Worm (Caenorhabditis elegans) whole organism, young adult: Measurements from ENCODE around the gene nsph-1.1.

ENCODE experiments used
- B0261.1 ChIP-seq: sonication (generic microtip); optimal IDR thresholded peaks from 2 replicates; lab custom pipeline; 2016; ENCODE audit warnings: mild to moderate bottlenecking, missing genetic modification characterization, moderate library complexity, missing compliant biosample characterization
- B0336.3 ChIP-seq: fragments of 200-800 bp; sonication (Bioruptor generic); IDR thresholded peaks from 2 replicates; pipeline ENCODE4 v1.3.6; 2022; ENCODE audit warnings: missing genetic modification characterization, missing compliant biosample characterization
- C06A6.2 ChIP-seq: fragments of 200-800 bp; sonication (Bioruptor generic); conservative IDR thresholded peaks from 2 replicates; pipeline ENCODE4 v1.3.6; 2022; ENCODE audit warnings: missing genetic modification characterization, missing compliant biosample characterization
- F22D6.2 ChIP-seq: sonication (generic microtip); optimal IDR thresholded peaks from 2 replicates; lab custom pipeline; 2016; ENCODE audit warnings: mild to moderate bottlenecking, missing genetic modification characterization, missing compliant biosample characterization
- F37B4.10 ChIP-seq: fragments of 200-800 bp; sonication (Bioruptor generic); IDR thresholded peaks from 2 replicates; pipeline ENCODE4 v1.3.6; 2022; ENCODE audit warnings: missing genetic modification characterization, missing compliant biosample characterization
- F52B5.7 ChIP-seq: sonication (generic microtip); optimal IDR thresholded peaks from 2 replicates; lab custom pipeline; 2016; ENCODE audit warnings: mild to moderate bottlenecking, missing genetic modification characterization, missing compliant biosample characterization
- F57A8.1 ChIP-seq: fragments of 200-800 bp; sonication (Bioruptor generic); optimal IDR thresholded peaks from 2 replicates; lab custom pipeline; 2018; ENCODE audit warnings: mild to moderate bottlenecking, missing genetic modification characterization, moderate library complexity, missing compliant biosample characterization
- K12H6.12 ChIP-seq: fragments of 200-800 bp; sonication (Bioruptor generic); optimal IDR thresholded peaks from 2 replicates; lab custom pipeline; 2018; ENCODE audit warnings: mild to moderate bottlenecking, missing genetic modification characterization, missing compliant biosample characterization
- T07F8.4 ChIP-seq: sonication (generic microtip); optimal IDR thresholded peaks from 2 replicates; lab custom pipeline; 2016; ENCODE audit warnings: mild to moderate bottlenecking, missing genetic modification characterization, moderate library complexity, missing compliant biosample characterization
- Y53G8AR.9 ChIP-seq: fragments of 200-800 bp; sonication (Bioruptor generic); conservative IDR thresholded peaks from 2 replicates; pipeline ENCODE4 v1.3.6; 2022; ENCODE audit warnings: missing genetic modification reagents, missing genetic modification characterization, missing compliant biosample characterization
- cebp-1 ChIP-seq, 2 experiments: fragments of 200-800 bp in 1 of 2; sonication (Bioruptor generic) in 1 of 2; sonication (generic microtip) in 1 of 2; IDR thresholded peaks in 1 of 2; optimal IDR thresholded peaks in 1 of 2; 2 replicates each; pipeline versions ENCODE4 v1.3.6 to Lab custom; 2017 to 2022; ENCODE audit warnings: missing compliant biosample characterization in 2 of 2, missing genetic modification characterization in 2 of 2, mild to moderate bottlenecking in 1 of 2, missing genetic modification reagents in 1 of 2, moderate library complexity in 1 of 2
- ceh-40 ChIP-seq: fragments of 200-800 bp; sonication (Bioruptor generic); IDR thresholded peaks from 2 replicates; pipeline ENCODE4 v1.3.6; 2022; ENCODE audit warnings: missing genetic modification characterization, missing compliant biosample characterization
- ceh-58 ChIP-seq: fragments of 200-800 bp; sonication (Bioruptor generic); IDR thresholded peaks from 2 replicates; pipeline ENCODE4 v1.3.6; 2022; ENCODE audit warnings: missing genetic modification characterization, missing compliant biosample characterization
- chd-7 ChIP-seq: sonication (generic microtip); optimal IDR thresholded peaks from 2 replicates; lab custom pipeline; 2016; ENCODE audit warnings: mild to moderate bottlenecking, missing genetic modification characterization, moderate library complexity, missing compliant biosample characterization
- die-1 ChIP-seq: sonication (generic microtip); optimal IDR thresholded peaks from 2 replicates; lab custom pipeline; 2016; ENCODE audit warnings: missing genotype, mild to moderate bottlenecking, missing genetic modification characterization, missing compliant biosample characterization
- dpff-1 ChIP-seq: sonication (generic microtip); optimal IDR thresholded peaks from 2 replicates; lab custom pipeline; 2017; ENCODE audit warnings: mild to moderate bottlenecking, missing genetic modification characterization, missing compliant biosample characterization
- efl-1 ChIP-seq: fragments of 150-350 bp; optimal IDR thresholded peaks from 2 replicates; lab custom pipeline; 2014; ENCODE audit warnings: missing biosample characterization, missing genetic modification reagents, missing genetic modification characterization
- gei-17 ChIP-seq: fragments of 200-800 bp; sonication (Bioruptor generic); optimal IDR thresholded peaks from 2 replicates; lab custom pipeline; 2018; ENCODE audit warnings: mild to moderate bottlenecking, missing genetic modification characterization, missing compliant biosample characterization
- hmg-20 ChIP-seq: fragments of 200-800 bp; sonication (Bioruptor generic); IDR thresholded peaks from 2 replicates; pipeline ENCODE4 v1.3.6; 2022; ENCODE audit warnings: missing genetic modification reagents, missing genetic modification characterization, missing compliant biosample characterization
- hsf-1 ChIP-seq: fragments of 200-800 bp; sonication (Bioruptor generic); IDR thresholded peaks from 2 replicates; pipeline ENCODE4 v1.3.6; 2022; ENCODE audit warnings: missing genetic modification reagents, missing genetic modification characterization, missing compliant biosample characterization
- let-607 ChIP-seq, 2 experiments: fragments of 200-800 bp in 1 of 2; sonication (Bioruptor generic) in 1 of 2; sonication (generic microtip) in 1 of 2; optimal IDR thresholded peaks; 2 replicates each; lab custom pipeline; 2016 to 2018; ENCODE audit warnings: mild to moderate bottlenecking in 2 of 2, missing compliant biosample characterization in 2 of 2, missing genetic modification characterization in 2 of 2, moderate library complexity in 2 of 2, missing genotype in 1 of 2
- lin-40 ChIP-seq: sonication (generic microtip); optimal IDR thresholded peaks from 2 replicates; lab custom pipeline; 2016; ENCODE audit warnings: missing genetic modification characterization, mild to moderate bottlenecking, missing compliant biosample characterization, missing genotype, missing genetic modification reagents
- lin-54 ChIP-seq: fragments of 200-800 bp; sonication (Bioruptor generic); optimal IDR thresholded peaks from 2 replicates; lab custom pipeline; 2018; ENCODE audit warnings: mild to moderate bottlenecking, missing genetic modification characterization, missing compliant biosample characterization
- lsy-27 ChIP-seq: sonication (generic microtip); optimal IDR thresholded peaks from 2 replicates; lab custom pipeline; 2017; ENCODE audit warnings: missing genetic modification characterization, mild to moderate bottlenecking, missing compliant biosample characterization, antibody characterized with exemption, missing genotype, borderline replicate concordance; ENCODE audit not compliant: insufficient read depth
- madf-10 ChIP-seq: sonication (generic microtip); optimal IDR thresholded peaks from 2 replicates; lab custom pipeline; 2016; ENCODE audit warnings: mild to moderate bottlenecking, missing genetic modification characterization, missing compliant biosample characterization
- madf-6 ChIP-seq: fragments of 200-800 bp; sonication (Bioruptor generic); IDR thresholded peaks from 2 replicates; pipeline ENCODE4 v1.3.6; 2022; ENCODE audit warnings: missing genetic modification reagents, missing genetic modification characterization, missing compliant biosample characterization
- nfya-1 ChIP-seq: sonication (generic microtip); optimal IDR thresholded peaks from 2 replicates; lab custom pipeline; 2017; ENCODE audit warnings: antibody characterized with exemption, missing compliant biosample characterization, missing genetic modification characterization, borderline replicate concordance; ENCODE audit not compliant: insufficient read depth
- nfya-2 ChIP-seq: fragments of 200-800 bp; sonication (Bioruptor generic); IDR thresholded peaks from 2 replicates; pipeline ENCODE4 v1.3.6; 2022; ENCODE audit warnings: missing genetic modification reagents, missing genetic modification characterization, missing compliant biosample characterization
- nhr-179 ChIP-seq: sonication (generic microtip); optimal IDR thresholded peaks from 2 replicates; lab custom pipeline; 2016; ENCODE audit warnings: mild to moderate bottlenecking, missing genetic modification characterization, missing compliant biosample characterization
- nhr-80 ChIP-seq: sonication (generic microtip); optimal IDR thresholded peaks from 2 replicates; lab custom pipeline; 2016; ENCODE audit warnings: missing genetic modification characterization, missing compliant biosample characterization
- pha-4 ChIP-seq: fragments of 150-350 bp; sonication (generic microtip); optimal IDR thresholded peaks from 2 replicates; lab custom pipeline; 2014; ENCODE audit warnings: missing biosample characterization, missing genetic modification reagents, missing genetic modification characterization
- rcor-1 ChIP-seq: fragments of 200-800 bp; sonication (Bioruptor generic); IDR thresholded peaks from 2 replicates; pipeline ENCODE4 v1.3.6; 2022; ENCODE audit warnings: missing genetic modification reagents, missing genetic modification characterization, missing compliant biosample characterization
- rec-8 ChIP-seq, 2 experiments: sonication (generic microtip); optimal IDR thresholded peaks; 2 replicates each; lab custom pipeline; 2016; ENCODE audit warnings: mild to moderate bottlenecking in 2 of 2, missing genetic modification characterization in 2 of 2, missing genetic modification reagents in 2 of 2, missing genotype in 2 of 2, missing biosample characterization in 1 of 2, missing compliant biosample characterization in 1 of 2, moderate library complexity in 1 of 2
- repo-1 ChIP-seq: sonication (generic microtip); optimal IDR thresholded peaks from 2 replicates; lab custom pipeline; 2017; ENCODE audit warnings: mild to moderate bottlenecking, missing genetic modification characterization, missing compliant biosample characterization
- rpc-1 ChIP-seq, 2 experiments: fragments of 150-350 bp in 1 of 2; sonication (generic microtip) in 1 of 2; optimal IDR thresholded peaks; 2 replicates each; lab custom pipeline; 2014 to 2018; ENCODE audit warnings: missing biosample characterization in 1 of 2, missing genetic modification characterization in 1 of 2, missing genetic modification reagents in 1 of 2, missing genotype in 1 of 2
- somi-1 ChIP-seq: fragments of 200-800 bp; sonication (Bioruptor generic); optimal IDR thresholded peaks from 2 replicates; lab custom pipeline; 2018; ENCODE audit warnings: mild to moderate bottlenecking, missing genetic modification characterization, missing compliant biosample characterization
- tlf-1 ChIP-seq: fragments of 200-800 bp; sonication (Bioruptor generic); optimal IDR thresholded peaks from 2 replicates; lab custom pipeline; 2018; ENCODE audit warnings: mild to moderate bottlenecking, missing genetic modification characterization, missing compliant biosample characterization
- unc-130 ChIP-seq: sonication (generic microtip); optimal IDR thresholded peaks from 2 replicates; lab custom pipeline; 2016; ENCODE audit warnings: missing genetic modification reagents, missing genetic modification characterization, missing compliant biosample characterization
- ztf-22 ChIP-seq: fragments of 200-800 bp; sonication (Bioruptor generic); optimal IDR thresholded peaks from 2 replicates; lab custom pipeline; 2018; ENCODE audit warnings: mild to moderate bottlenecking, missing genetic modification characterization, moderate library complexity, missing compliant biosample characterization
- ztf-25 ChIP-seq: fragments of 200-800 bp; sonication (Bioruptor generic); IDR thresholded peaks from 2 replicates; pipeline ENCODE4 v1.3.6; 2022; ENCODE audit warnings: missing genetic modification reagents, missing genetic modification characterization, missing compliant biosample characterization
- ztf-26 ChIP-seq: sonication (generic microtip); optimal IDR thresholded peaks from 2 replicates; lab custom pipeline; 2017; ENCODE audit warnings: missing genetic modification characterization, missing compliant biosample characterization

Gene nsph-1.1

DNA sequence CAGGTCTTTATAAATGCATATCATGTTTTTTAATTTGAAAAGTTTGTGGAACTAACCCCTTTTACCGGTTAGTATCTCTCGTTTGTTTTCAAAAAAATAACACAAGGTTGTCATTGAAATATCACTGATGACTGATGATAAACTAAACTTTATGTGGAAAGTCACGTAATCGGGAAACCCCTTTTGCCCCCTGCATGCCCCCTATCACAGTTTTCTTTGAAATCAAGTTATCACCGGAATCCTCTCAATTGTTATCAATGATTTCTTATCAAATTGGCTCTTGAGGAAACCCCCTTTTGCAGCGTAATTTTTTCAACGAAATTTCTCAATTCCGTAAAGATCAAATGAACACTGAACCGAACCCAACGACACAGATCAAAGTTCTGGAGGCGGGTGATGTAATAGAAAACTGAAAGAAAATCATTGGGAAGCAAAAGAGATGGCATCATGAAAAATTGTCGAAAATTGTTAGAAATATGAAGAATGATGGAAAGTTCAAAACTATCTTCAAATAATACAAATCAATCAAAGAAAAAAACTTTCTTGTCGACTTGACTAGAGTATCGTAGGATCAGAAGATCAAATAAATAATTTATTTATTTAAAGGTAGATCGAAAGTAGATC is 26.1 kb upstream of the nsph-1.1 start (continued):
- TF ChIP-seq B0261.1 (tag; lab: Kevin White, UChicago) (no peak), lin-54 (GFP tag; lab: Kevin White, UChicago) (no peak), Y53G8AR.9 (no peak), madf-6 (GFP tag; lab: Robert Waterston, UW) (no peak), tlf-1 (GFP tag; lab: Kevin White, UChicago) (peak; percentile 28), nfya-1 (no peak), unc-130 (GFP tag; lab: Kevin White, UChicago) (no peak), rpc-1 (optimal IDR thresholded peaks at IDR 0.05; lab: Kevin White, UChicago) (no peak), rpc-1 (tag; optimal IDR thresholded peaks at IDR 0.05; lab: Kevin White, UChicago) (no peak), F37B4.10 (no peak), T07F8.4 (no peak), ceh-58 (GFP tag; lab: Robert Waterston, UW) (no peak), ztf-26 (tag; lab: Kevin White, UChicago) (peak; percentile 73), nfya-2 (GFP tag; lab: Robert Waterston, UW) (no peak), pha-4 (tag; lab: Kevin White, UChicago) (no peak), ceh-40 (GFP tag; lab: Robert Waterston, UW) (no peak), ztf-25 (GFP tag; lab: Robert Waterston, UW) (no peak), F57A8.1 (no peak), dpff-1 (tag; lab: Kevin White, UChicago) (no peak), lsy-27 (tag; lab: Kevin White, UChicago) (no peak), lin-40 (tag; lab: Kevin White, UChicago) (peak; percentile 72), somi-1 (peak; percentile 70), F52B5.7 (tag; lab: Kevin White, UChicago) (no peak), madf-10 (tag; lab: Kevin White, UChicago) (peak; percentile 5), nhr-179 (tag; lab: Kevin White, UChicago) (no peak), hmg-20 (no peak), cebp-1 (GFP tag; IDR thresholded peaks at IDR 0.05; lab: Robert Waterston, UW) (no peak), cebp-1 (tag; optimal IDR thresholded peaks at IDR 0.05; lab: Kevin White, UChicago) (peak; percentile 36)
- TF ChIP-seq, all 124 proteins: peak for 18

DNA sequence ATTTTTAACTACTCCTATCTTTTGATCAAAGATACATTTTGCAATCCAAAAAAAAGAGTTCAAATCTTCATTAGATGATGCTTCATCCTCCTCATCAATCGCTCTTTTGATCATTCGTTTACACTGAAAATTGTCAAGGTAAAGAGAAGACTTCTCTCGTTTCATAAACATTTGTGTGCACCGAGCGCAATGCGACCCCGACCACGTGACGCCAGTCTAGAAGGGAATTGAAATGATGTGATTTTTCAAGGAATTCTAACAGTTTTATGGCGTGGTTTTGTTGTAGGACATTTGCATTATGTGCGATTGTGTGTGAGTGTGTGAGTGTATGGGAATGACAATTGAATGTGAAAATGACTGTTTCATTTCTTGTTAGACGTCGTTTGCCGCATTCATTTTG is 25.3 kb upstream of the nsph-1.1 start:
- TF ChIP-seq K12H6.12 (tag; lab: Kevin White, UChicago): no peak
- peak; percentile 47; the same call in 1 of the 2 replicates for TF ChIP-seq C06A6.2 (GFP tag; lab: Robert Waterston, UW)
- TF ChIP-seq nhr-80 (tag; lab: Kevin White, UChicago): peak; percentile 33
- no peak for TF ChIP-seq cebp-1 (GFP tag; IDR thresholded peaks at IDR 0.05; lab: Robert Waterston, UW)
- TF ChIP-seq cebp-1 (tag; optimal IDR thresholded peaks at IDR 0.05; lab: Kevin White, UChicago): peak; percentile 35
- peak; percentile 34 for TF ChIP-seq somi-1
- peak; percentile 19 for TF ChIP-seq ztf-22 (GFP tag; lab: Kevin White, UChicago)
- TF ChIP-seq rpc-1 (optimal IDR thresholded peaks at IDR 0.05; lab: Kevin White, UChicago): no peak
- TF ChIP-seq rpc-1 (tag; optimal IDR thresholded peaks at IDR 0.05; lab: Kevin White, UChicago): no peak
- TF ChIP-seq, all 124 proteins: peak for 5

DNA sequence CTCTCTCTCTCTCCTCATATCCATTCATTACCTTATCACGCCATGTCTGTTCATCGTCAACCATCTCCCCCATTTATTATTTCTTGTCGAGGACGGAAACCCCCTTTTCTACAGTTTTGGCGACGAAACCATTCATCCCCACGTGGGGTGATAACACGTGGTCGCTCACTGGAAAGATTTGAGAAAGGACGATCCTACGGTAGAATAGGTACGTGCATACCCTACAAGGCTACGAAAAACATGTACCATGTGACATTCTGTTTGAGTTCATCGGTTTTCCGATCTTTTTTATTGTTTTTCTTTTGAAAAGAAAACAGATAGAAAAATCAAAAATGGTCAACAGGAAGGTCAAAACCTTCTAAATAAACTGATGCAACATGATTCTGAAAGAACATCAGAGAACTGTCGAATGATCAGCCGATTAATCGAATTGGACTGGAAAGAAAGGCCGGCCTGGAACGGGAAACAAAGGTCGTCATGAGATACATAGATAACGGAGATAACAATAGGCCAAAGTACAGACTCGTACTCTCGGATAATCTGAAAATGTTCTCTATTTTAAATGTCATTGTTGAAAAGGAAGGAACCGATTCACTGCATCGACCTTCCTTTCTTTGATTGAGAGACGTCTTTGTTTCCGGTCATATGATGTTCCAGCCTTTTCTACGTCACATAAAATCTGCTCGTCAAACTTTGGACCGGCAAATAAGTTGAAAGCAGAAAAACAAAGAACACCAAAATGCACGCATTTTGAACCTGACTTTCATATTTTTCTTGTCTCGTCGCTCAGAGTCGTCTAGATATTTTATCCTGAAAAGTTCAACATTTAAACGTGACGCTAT is 24.3 kb upstream of the nsph-1.1 start:
- TF ChIP-seq lsy-27 (tag; lab: Kevin White, UChicago) (no peak), nhr-80 (tag; lab: Kevin White, UChicago) (peak; percentile 16), repo-1 (tag; lab: Kevin White, UChicago) (no peak), F22D6.2 (tag; lab: Kevin White, UChicago) (peak; percentile 45), ztf-22 (GFP tag; lab: Kevin White, UChicago) (no peak), unc-130 (GFP tag; lab: Kevin White, UChicago) (no peak), ceh-58 (GFP tag; lab: Robert Waterston, UW) (no peak), let-607 (tag; optimal IDR thresholded peaks at IDR 0.05; lab: Kevin White, UChicago) (peak in 1 of 2 experiments; percentile 22), chd-7 (tag; lab: Kevin White, UChicago) (peak; percentile 67), B0336.3 (GFP tag; lab: Robert Waterston, UW) (peak; percentile 62), rec-8 (tag; optimal IDR thresholded peaks at IDR 0.05; lab: Kevin White, UChicago) (no peak), gei-17 (GFP tag; lab: Kevin White, UChicago) (no peak), hsf-1 (GFP tag; lab: Robert Waterston, UW) (0 out of 2 replicates have a peak, but pooled peaks have one; percentile 44), die-1 (tag; lab: Kevin White, UChicago) (peak; percentile 39), rcor-1 (GFP tag; lab: Robert Waterston, UW) (no peak), efl-1 (GFP tag; lab: Kevin White, UChicago) (no peak), dpff-1 (tag; lab: Kevin White, UChicago) (no peak), ztf-26 (tag; lab: Kevin White, UChicago) (peak; percentile 80)
